Worm (Caenorhabditis elegans): ENCODE measurements around the gene C23H3.2.

DNA sequence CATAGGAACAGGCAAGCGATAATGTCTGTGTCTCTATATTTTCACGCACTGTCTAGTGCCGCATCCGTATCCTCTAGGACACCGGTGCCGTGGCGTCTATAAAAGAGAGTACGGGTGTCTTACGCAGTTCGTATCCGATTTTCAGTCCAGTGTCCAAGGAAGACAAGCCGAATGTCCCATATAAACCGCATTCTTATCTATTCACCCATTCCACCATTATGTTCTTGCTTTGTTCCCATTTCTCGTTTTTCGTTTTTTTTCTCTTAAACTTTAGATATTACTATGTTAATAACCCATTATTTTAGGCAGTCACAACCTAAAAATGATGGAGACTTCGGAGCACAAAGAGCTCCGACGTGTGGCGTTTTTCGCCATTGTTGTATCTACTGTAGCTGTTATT, 38.1 kb upstream of the C23H3.2 start, which contains the start of gene sqt-2:
- no peak for TF ChIP-seq him-1 (tag; optimal IDR thresholded peaks at IDR 0.05)
- no peak for TF ChIP-seq W03F9.2 (tag; optimal IDR thresholded peaks at IDR 0.05)
- TF ChIP-seq dao-5 (tag; optimal IDR thresholded peaks at IDR 0.05) = no peak
